Worm (Caenorhabditis elegans) whole organism, L1 larva: ENCODE data around the gene F02E11.4.

Source experiments
- C34B4.2 ChIP-seq: sonication (generic microtip); optimal IDR thresholded peaks from 2 replicates; lab custom pipeline; 2017; ENCODE audit warnings: mild to moderate bottlenecking, missing genetic modification characterization, missing compliant biosample characterization
- alr-1 ChIP-seq: fragments of 200-800 bp; sonication (Bioruptor generic); optimal IDR thresholded peaks from 2 replicates; lab custom pipeline; 2018; ENCODE audit warnings: borderline replicate concordance, mild to moderate bottlenecking, missing genetic modification characterization, missing compliant biosample characterization
- dsc-1 ChIP-seq: sonication (generic microtip); optimal IDR thresholded peaks from 2 replicates; lab custom pipeline; 2016; ENCODE audit warnings: mild to moderate bottlenecking, missing genetic modification characterization, missing compliant biosample characterization
- efl-1 ChIP-seq, 4 experiments: fragments of 150-350 bp; optimal IDR thresholded peaks in 3 of 4; peaks in 1 of 4; 1 replicate in 1 of 4; 2 replicates in 3 of 4; lab custom pipeline; 2014; ENCODE audit warnings: missing biosample characterization in 2 of 4, missing genetic modification characterization in 2 of 4, missing genetic modification reagents in 2 of 4
- efl-3 ChIP-seq: fragments of 200-800 bp; sonication (Bioruptor generic); optimal IDR thresholded peaks from 2 replicates; lab custom pipeline; 2018; ENCODE audit warnings: mild to moderate bottlenecking, missing genetic modification characterization, missing compliant biosample characterization
- egl-13 ChIP-seq: sonication (generic microtip); optimal IDR thresholded peaks from 2 replicates; lab custom pipeline; 2016; ENCODE audit warnings: missing genotype, missing genetic modification reagents, missing genetic modification characterization, missing compliant biosample characterization
- elt-2 ChIP-seq: sonication (generic microtip); optimal IDR thresholded peaks from 2 replicates; lab custom pipeline; 2016; ENCODE audit warnings: missing genetic modification characterization, mild to moderate bottlenecking, inconsistent platforms, missing compliant biosample characterization, missing genetic modification reagents
- elt-3 ChIP-seq, 6 experiments: fragments of 150-350 bp in 1 of 6; sonication (generic microtip); optimal IDR thresholded peaks; 2 replicates each; lab custom pipeline; 2017 to 2018; ENCODE audit warnings: missing biosample characterization in 6 of 6, missing genetic modification characterization in 6 of 6, inconsistent platforms in 1 of 6
- fkh-10 ChIP-seq: sonication (generic microtip); optimal IDR thresholded peaks from 2 replicates; lab custom pipeline; 2017; ENCODE audit warnings: missing biosample characterization, missing genetic modification reagents, missing genetic modification characterization
- grh-1 ChIP-seq: fragments of 200-800 bp; sonication (Bioruptor generic); IDR thresholded peaks from 2 replicates; pipeline ENCODE4 v1.3.6; 2022; ENCODE audit warnings: missing genetic modification reagents, missing genetic modification characterization, missing compliant biosample characterization
- irx-1 ChIP-seq: sonication (generic microtip); optimal IDR thresholded peaks from 2 replicates; lab custom pipeline; 2016; ENCODE audit warnings: missing genetic modification characterization, missing compliant biosample characterization
- isw-1 ChIP-seq: fragments of 200-800 bp; sonication (Bioruptor generic); IDR thresholded peaks from 2 replicates; pipeline ENCODE4 v1.3.6; 2022; ENCODE audit warnings: missing genetic modification characterization, missing compliant biosample characterization
- lin-14 ChIP-seq: fragments of 200-800 bp; sonication (Bioruptor generic); optimal IDR thresholded peaks from 2 replicates; lab custom pipeline; 2018; ENCODE audit warnings: mild to moderate bottlenecking, missing genetic modification characterization, moderate library complexity, missing compliant biosample characterization
- lin-15B ChIP-seq: fragments of 150-350 bp; sonication (generic microtip); optimal IDR thresholded peaks from 3 replicates; lab custom pipeline; 2014; ENCODE audit warnings: missing biosample characterization, missing genetic modification characterization
- lsy-2 ChIP-seq, 2 experiments: fragments of 150-350 bp; optimal IDR thresholded peaks; 2 replicates each; lab custom pipeline; 2014; ENCODE audit warnings: missing biosample characterization in 2 of 2, missing genetic modification characterization in 2 of 2
- mdl-1 ChIP-seq, 2 experiments: fragments of 150-350 bp; optimal IDR thresholded peaks; 2 replicates each; lab custom pipeline; 2014 to 2017; ENCODE audit warnings: missing biosample characterization in 2 of 2, missing genetic modification characterization in 2 of 2, inconsistent platforms in 1 of 2
- nhr-12 ChIP-seq: sonication (generic microtip); optimal IDR thresholded peaks from 2 replicates; lab custom pipeline; 2017; ENCODE audit warnings: missing biosample characterization, missing genetic modification characterization
- nhr-19 ChIP-seq: fragments of 200-800 bp; sonication (Bioruptor generic); conservative IDR thresholded peaks from 2 replicates; pipeline ENCODE4 v1.3.6; 2022; ENCODE audit warnings: missing genetic modification characterization, missing compliant biosample characterization
- nhr-47 ChIP-seq: sonication (generic microtip); optimal IDR thresholded peaks from 2 replicates; lab custom pipeline; 2016; ENCODE audit warnings: mild to moderate bottlenecking, missing genetic modification characterization, moderate library complexity, missing compliant biosample characterization
- nhr-71 ChIP-seq: sonication (generic microtip); optimal IDR thresholded peaks from 2 replicates; lab custom pipeline; 2016; ENCODE audit warnings: mild to moderate bottlenecking, missing genetic modification characterization, moderate library complexity, missing compliant biosample characterization
- nhr-76 ChIP-seq: sonication (generic microtip); optimal IDR thresholded peaks from 2 replicates; lab custom pipeline; 2017; ENCODE audit warnings: missing biosample characterization, missing genetic modification characterization
- nhr-77 ChIP-seq: fragments of 150-350 bp; optimal IDR thresholded peaks from 2 replicates; lab custom pipeline; 2014; ENCODE audit warnings: missing biosample characterization, missing genetic modification characterization
- nhr-85 ChIP-seq: sonication (generic microtip); peaks from one replicate; lab custom pipeline; 2016; ENCODE audit warnings: missing genetic modification characterization, inconsistent platforms, missing compliant biosample characterization
- nhr-90 ChIP-seq: sonication (generic microtip); optimal IDR thresholded peaks from 2 replicates; lab custom pipeline; 2016; ENCODE audit warnings: mild to moderate bottlenecking, missing genetic modification characterization, missing compliant biosample characterization; ENCODE audit not compliant: poor library complexity
- pag-3 ChIP-seq: sonication (generic microtip); optimal IDR thresholded peaks from 2 replicates; lab custom pipeline; 2017; ENCODE audit warnings: missing genetic modification characterization, mild to moderate bottlenecking, missing compliant biosample characterization, antibody characterized with exemption, borderline replicate concordance; ENCODE audit not compliant: insufficient read depth
- rnt-1 ChIP-seq: sonication (generic microtip); optimal IDR thresholded peaks from 2 replicates; lab custom pipeline; 2016; ENCODE audit warnings: mild to moderate bottlenecking, missing genetic modification characterization, moderate library complexity, missing compliant biosample characterization
- snu-23 ChIP-seq: sonication (generic microtip); optimal IDR thresholded peaks from 2 replicates; lab custom pipeline; 2016; ENCODE audit warnings: missing genetic modification characterization, missing compliant biosample characterization
- sox-4 ChIP-seq: sonication (generic microtip); optimal IDR thresholded peaks from 2 replicates; lab custom pipeline; 2016; ENCODE audit warnings: missing genetic modification characterization, missing compliant biosample characterization
- sptf-1 ChIP-seq: fragments of 150-350 bp; optimal IDR thresholded peaks from 2 replicates; lab custom pipeline; 2014; ENCODE audit warnings: missing biosample characterization, missing genetic modification characterization
- sup-37 ChIP-seq: fragments of 200-800 bp; sonication (Bioruptor generic); optimal IDR thresholded peaks from 2 replicates; lab custom pipeline; 2018; ENCODE audit warnings: mild to moderate bottlenecking, missing genetic modification characterization, missing compliant biosample characterization
- unc-130 ChIP-seq: fragments of 150-350 bp; optimal IDR thresholded peaks from 2 replicates; lab custom pipeline; 2017; ENCODE audit warnings: missing biosample characterization, missing genetic modification characterization, inconsistent platforms
- unc-62 ChIP-seq: fragments of 150-350 bp; optimal IDR thresholded peaks from 2 replicates; lab custom pipeline; 2014; ENCODE audit warnings: missing biosample characterization, missing genetic modification reagents, missing genetic modification characterization
- unc-86 ChIP-seq: sonication (generic microtip); optimal IDR thresholded peaks from 2 replicates; lab custom pipeline; 2016; ENCODE audit warnings: missing genetic modification characterization, missing compliant biosample characterization
- vab-15 ChIP-seq: sonication (generic microtip); optimal IDR thresholded peaks from 2 replicates; lab custom pipeline; 2017; ENCODE audit warnings: missing genotype, mild to moderate bottlenecking, missing genetic modification characterization, missing compliant biosample characterization
- xbp-1 ChIP-seq: sonication (generic microtip); optimal IDR thresholded peaks from 2 replicates; lab custom pipeline; 2016; ENCODE audit warnings: missing genetic modification characterization, missing compliant biosample characterization

The F02E11.4 gene

ce11 chrII:3310957-3311657, 33.5 kb upstream of the F02E11.4 start:
- TF ChIP-seq unc-86 (no peak), alr-1 (tag; lab: Kevin White, UChicago) (no peak), elt-2 (tag; lab: Kevin White, UChicago) (peak; percentile 50), nhr-76 (no peak), rnt-1 (tag; lab: Kevin White, UChicago) (peak; percentile 16), nhr-12 (tag; lab: Kevin White, UChicago) (no peak)

DNA sequence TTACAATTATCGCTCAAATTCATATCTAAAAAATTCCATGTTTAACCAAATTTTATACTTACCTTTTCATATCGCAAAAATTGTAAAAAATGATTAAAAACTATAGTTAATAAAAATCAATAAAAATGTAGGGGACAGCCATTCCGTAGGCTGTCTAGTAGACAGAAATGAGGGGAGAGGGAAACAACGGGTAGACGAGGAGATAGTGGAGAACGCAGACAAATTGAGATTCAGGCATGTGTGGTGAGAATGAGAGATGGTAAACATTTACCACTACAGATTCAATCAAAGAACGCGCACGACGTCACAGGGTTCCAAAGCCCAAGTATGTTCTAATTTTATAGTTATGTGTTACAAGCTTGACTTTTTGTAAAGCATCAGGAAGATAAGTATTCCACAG, 26.0 kb upstream of the F02E11.4 start:
- TF ChIP-seq grh-1, result no peak
- TF ChIP-seq lin-14 (GFP tag; lab: Kevin White, UChicago), result peak; percentile 45
- TF ChIP-seq nhr-47 (tag; lab: Kevin White, UChicago), result peak; percentile 16
- TF ChIP-seq nhr-19 (GFP tag; lab: Robert Waterston, UW), result peak; percentile 56
- peak; percentile 10 for TF ChIP-seq nhr-71
- peak; percentile 33 for TF ChIP-seq snu-23 (GFP tag; lab: Kevin White, UChicago)
- no peak for TF ChIP-seq nhr-90 (tag; lab: Kevin White, UChicago)
- TF ChIP-seq nhr-77, result no peak
- TF ChIP-seq isw-1 (GFP tag; lab: Robert Waterston, UW), result no peak
- TF ChIP-seq nhr-85, result peak; percentile 75
- TF ChIP-seq lsy-2 (tag; optimal IDR thresholded peaks at IDR 0.05; lab: Kevin White, UChicago), result peak in 1 of 2 experiments; percentile 23
- TF ChIP-seq efl-1 (optimal IDR thresholded peaks at IDR 0.05; lab: Kevin White, UChicago), result peak; percentile 12 to 16
- TF ChIP-seq efl-1 (GFP tag; optimal IDR thresholded peaks at IDR 0.05 in 1 of 2; lab: Kevin White, UChicago), result peak in 1 of 2 experiments; percentile 14
- TF ChIP-seq elt-3 (tag; optimal IDR thresholded peaks at IDR 0.05; lab: Kevin White, UChicago), result peak in 1 of 6 experiments; percentile 4
- TF ChIP-seq sup-37 (GFP tag; lab: Kevin White, UChicago), result no peak

- TF ChIP-seq pag-3 (tag; lab: Kevin White, UChicago) (no peak), efl-1 (optimal IDR thresholded peaks at IDR 0.05; lab: Kevin White, UChicago) (no peak), efl-1 (GFP tag; optimal IDR thresholded peaks at IDR 0.05 in 1 of 2; lab: Kevin White, UChicago) (peak in 1 of 2 experiments; percentile 66)
Measured at ce11 chrII:3299457-3299856, 21.9 kb upstream of the F02E11.4 start, which contains the start of gene btb-22. Gene btb-22 (plus strand): TSS chrII:3299757.

- TF ChIP-seq unc-130, result no peak
- TF ChIP-seq xbp-1 (tag; lab: Kevin White, UChicago), result no peak
- TF ChIP-seq unc-62 (GFP tag; lab: Kevin White, UChicago), result no peak
- no peak for TF ChIP-seq irx-1 (tag; lab: Kevin White, UChicago)
- TF ChIP-seq vab-15, result no peak
- TF ChIP-seq dsc-1 (tag; lab: Kevin White, UChicago), result no peak
- TF ChIP-seq mdl-1 (tag; optimal IDR thresholded peaks at IDR 0.05; lab: Kevin White, UChicago), result no peak
- no peak for TF ChIP-seq sptf-1 (tag; lab: Kevin White, UChicago)
- no peak for TF ChIP-seq efl-3
- no peak for TF ChIP-seq elt-2 (tag; lab: Kevin White, UChicago)
- no peak for TF ChIP-seq C34B4.2
- TF ChIP-seq fkh-10 (GFP tag; lab: Kevin White, UChicago), result no peak
- no peak for TF ChIP-seq egl-13 (tag; lab: Kevin White, UChicago)
- TF ChIP-seq lin-15B (tag; lab: Kevin White, UChicago), result no peak
- no peak for TF ChIP-seq nhr-19 (GFP tag; lab: Robert Waterston, UW)
- no peak for TF ChIP-seq sox-4 (tag; lab: Kevin White, UChicago)
Measured at ce11 chrII:3297914-3298313, 20.3 kb upstream of the F02E11.4 start, which contains the start of gene btb-18. Gene btb-18 (plus strand): TSS chrII:3298214.
